Worm (Caenorhabditis elegans) whole organism, midembryonic: ENCODE measurements around the gene raga-1.

Experiments
- T22C8.4 ChIP-seq: fragments of 200-800 bp; sonication (Bioruptor generic); IDR thresholded peaks from 2 replicates; pipeline ENCODE4 v1.3.6; 2022; ENCODE audit warnings: missing genetic modification characterization, missing compliant biosample characterization
- cog-1 ChIP-seq: sonication (generic microtip); optimal IDR thresholded peaks from 2 replicates; lab custom pipeline; 2016; ENCODE audit warnings: missing genetic modification characterization, missing compliant biosample characterization
- klf-2 ChIP-seq: fragments of 200-800 bp; sonication (Bioruptor generic); conservative IDR thresholded peaks from 2 replicates; pipeline ENCODE4 v1.3.6; 2022; ENCODE audit warnings: missing genetic modification reagents, missing genetic modification characterization, missing compliant biosample characterization
- med-1 ChIP-seq: sonication (generic microtip); optimal IDR thresholded peaks from 2 replicates; lab custom pipeline; 2017; ENCODE audit warnings: missing genetic modification characterization, mild to moderate bottlenecking, missing compliant biosample characterization, antibody characterized with exemption, missing genetic modification reagents; ENCODE audit not compliant: insufficient read depth
- ref-1 ChIP-seq: fragments of 200-800 bp; sonication (Bioruptor generic); conservative IDR thresholded peaks from 2 replicates; pipeline ENCODE4 v1.3.6; 2022; ENCODE audit warnings: missing genetic modification reagents, missing genetic modification characterization, missing compliant biosample characterization
- tab-1 ChIP-seq: fragments of 200-800 bp; sonication (Bioruptor generic); IDR thresholded peaks from 2 replicates; pipeline ENCODE4 v1.3.6; 2022; ENCODE audit warnings: missing genetic modification characterization, missing compliant biosample characterization
- ztf-29 ChIP-seq: fragments of 200-800 bp; sonication (Bioruptor generic); IDR thresholded peaks from 2 replicates; pipeline ENCODE4 v1.3.6; 2022; ENCODE audit warnings: missing genetic modification reagents, missing genetic modification characterization, missing compliant biosample characterization

DNA sequence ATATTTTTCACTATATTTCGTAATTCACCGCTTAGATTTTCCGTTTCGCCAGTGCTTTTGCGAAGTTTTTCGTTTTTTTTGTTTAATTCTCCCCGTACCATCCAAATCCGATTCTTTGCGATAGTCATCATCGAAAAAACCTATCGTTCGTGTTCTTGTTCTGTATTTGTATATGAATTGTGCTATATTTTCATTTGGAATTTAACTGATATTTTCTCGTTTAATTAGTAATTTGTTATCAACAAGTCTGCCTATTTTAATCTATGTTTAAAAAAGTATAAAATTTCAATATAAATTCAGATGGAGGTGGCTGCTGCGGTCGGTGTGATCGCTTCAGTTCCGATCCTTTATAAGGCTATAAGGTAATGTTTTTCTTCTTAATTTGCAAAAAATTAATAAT lies 1.4 kb downstream of the raga-1 start, which contains the start of gene samp-1:
- TF ChIP-seq ztf-29 (GFP tag; lab: Robert Waterston, UW) (no peak), cog-1 (tag; lab: Kevin White, UChicago) (no peak), klf-2 (no peak), ref-1 (GFP tag; lab: Robert Waterston, UW) (no peak), T22C8.4 (GFP tag; lab: Robert Waterston, UW) (no peak), tab-1 (GFP tag; lab: Robert Waterston, UW) (no peak), med-1 (GFP tag; lab: Kevin White, UChicago) (no peak)
